Worm (Caenorhabditis elegans): ENCODE data around the gene zhit-1.

The zhit-1 gene

ce11 chrV:5567119-5567518 is 29.2 kb downstream of the zhit-1 start, which contains the start of gene C18C4.7:
TSS of gene C18C4.7 (minus strand) at chrV:5567219.
- TF ChIP-seq ztf-23 (GFP tag; IDR thresholded peaks at IDR 0.05) (no peak), ref-1 (GFP tag; conservative IDR thresholded peaks at IDR 0.05) (no peak), T22C8.4 (GFP tag; IDR thresholded peaks at IDR 0.05) (no peak), med-1 (GFP tag; optimal IDR thresholded peaks at IDR 0.05; ENCODE audit: insufficient read depth) (no peak)

- TF ChIP-seq ztf-29 (GFP tag; IDR thresholded peaks at IDR 0.05) (no peak), cog-1 (tag; optimal IDR thresholded peaks at IDR 0.05) (no peak)
These were observed 36.5 kb downstream of the zhit-1 start for ce11 chrV:5559882-5560281.

DNA sequence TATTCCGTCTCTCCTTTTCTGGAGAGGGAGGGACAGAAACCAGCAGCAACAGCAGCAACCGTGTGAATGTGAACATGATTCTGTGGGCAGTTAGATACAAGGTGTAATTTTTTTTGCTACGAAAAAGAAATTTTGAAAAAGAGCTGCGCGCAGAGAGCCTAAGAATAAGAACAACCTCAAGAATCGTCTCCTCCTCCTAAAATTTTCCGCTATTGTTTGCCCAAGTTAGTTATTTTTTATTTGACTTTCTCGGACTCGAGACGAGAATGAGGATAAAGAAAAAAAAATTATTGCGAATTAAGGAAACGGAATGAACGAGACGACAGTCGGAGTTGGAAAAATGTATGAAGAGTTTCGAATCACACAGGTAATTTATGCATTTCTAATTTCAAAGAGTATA is 37.8 kb downstream of the zhit-1 start, which contains the start of gene glb-5:
Gene glb-5 (plus strand): TSS at position 301 of the 400 bp plus-strand sequence.
- no peak for TF ChIP-seq flt-1 (GFP tag; IDR thresholded peaks at IDR 0.05)
- TF ChIP-seq tab-1 (GFP tag; IDR thresholded peaks at IDR 0.05), result no peak
- TF ChIP-seq T22C8.4 (GFP tag; IDR thresholded peaks at IDR 0.05), result no peak
- TF ChIP-seq ztf-29 (GFP tag; IDR thresholded peaks at IDR 0.05), result no peak
- no peak for TF ChIP-seq cog-1 (tag; optimal IDR thresholded peaks at IDR 0.05)
- TF ChIP-seq ref-1 (GFP tag; conservative IDR thresholded peaks at IDR 0.05), result no peak
- TF ChIP-seq klf-2 (GFP tag; conservative IDR thresholded peaks at IDR 0.05), result no peak
- no peak for TF ChIP-seq ztf-23 (GFP tag; IDR thresholded peaks at IDR 0.05)
- no peak for TF ChIP-seq med-1 (GFP tag; optimal IDR thresholded peaks at IDR 0.05; ENCODE audit: insufficient read depth)

- no peak for TF ChIP-seq cog-1 (tag; optimal IDR thresholded peaks at IDR 0.05)
These were observed 47.9 kb downstream of the zhit-1 start for ce11 chrV:5548497-5548896.

ce11 chrV:5548051-5548450 is 48.3 kb downstream of the zhit-1 start, which contains the start of gene ugt-48:
TSS of gene ugt-48 (minus strand) at chrV:5548062.
- TF ChIP-seq ztf-23 (GFP tag; IDR thresholded peaks at IDR 0.05) (no peak), T22C8.4 (GFP tag; IDR thresholded peaks at IDR 0.05) (no peak), flt-1 (GFP tag; IDR thresholded peaks at IDR 0.05) (no peak), cog-1 (tag; optimal IDR thresholded peaks at IDR 0.05) (no peak), med-1 (GFP tag; optimal IDR thresholded peaks at IDR 0.05; ENCODE audit: insufficient read depth) (no peak), ref-1 (GFP tag; conservative IDR thresholded peaks at IDR 0.05) (no peak), klf-2 (GFP tag; conservative IDR thresholded peaks at IDR 0.05) (no peak), ztf-29 (GFP tag; IDR thresholded peaks at IDR 0.05) (no peak), tab-1 (GFP tag; IDR thresholded peaks at IDR 0.05) (no peak)
